Worm (Caenorhabditis elegans) whole organism, L1 larva: ENCODE results near the gene T26G10.5.

Experiments
- C04F5.9 ChIP-seq: sonication (generic microtip); optimal IDR thresholded peaks from 2 replicates; lab custom pipeline; 2016; ENCODE audit warnings: missing genetic modification characterization, missing compliant biosample characterization
- C16A3.4 ChIP-seq: fragments of 150-350 bp; optimal IDR thresholded peaks from 2 replicates; lab custom pipeline; 2014; ENCODE audit warnings: missing biosample characterization, missing genetic modification characterization
- F16B12.6 ChIP-seq: fragments of 150-350 bp; optimal IDR thresholded peaks from 2 replicates; lab custom pipeline; 2014; ENCODE audit warnings: missing biosample characterization, missing genetic modification characterization
- Y116A8C.19 ChIP-seq: sonication (generic microtip); optimal IDR thresholded peaks from 2 replicates; lab custom pipeline; 2016; ENCODE audit warnings: missing compliant biosample characterization, missing genetic modification characterization, borderline replicate concordance
- alr-1 ChIP-seq: fragments of 200-800 bp; sonication (Bioruptor generic); optimal IDR thresholded peaks from 2 replicates; lab custom pipeline; 2018; ENCODE audit warnings: borderline replicate concordance, mild to moderate bottlenecking, missing genetic modification characterization, missing compliant biosample characterization
- aly-2 ChIP-seq: fragments of 150-350 bp; optimal IDR thresholded peaks from 2 replicates; lab custom pipeline; 2014; ENCODE audit warnings: missing biosample characterization, missing genetic modification characterization
- blmp-1 ChIP-seq: fragments of 150-350 bp; optimal IDR thresholded peaks from 2 replicates; lab custom pipeline; 2014; ENCODE audit warnings: missing biosample characterization, missing genetic modification characterization
- ceh-8 ChIP-seq: fragments of 200-800 bp; sonication (Bioruptor generic); optimal IDR thresholded peaks from 2 replicates; lab custom pipeline; 2018; ENCODE audit warnings: mild to moderate bottlenecking, missing genetic modification characterization, moderate library complexity, missing compliant biosample characterization
- ceh-88 ChIP-seq: fragments of 200-800 bp; sonication (Bioruptor generic); IDR thresholded peaks from 2 replicates; pipeline ENCODE4 v1.3.6; 2022; ENCODE audit warnings: missing genetic modification characterization, missing compliant biosample characterization
- ceh-90 ChIP-seq: sonication (generic microtip); optimal IDR thresholded peaks from 2 replicates; lab custom pipeline; 2016; ENCODE audit warnings: missing genetic modification characterization, missing compliant biosample characterization
- ces-1 ChIP-seq: fragments of 150-350 bp; optimal IDR thresholded peaks from 2 replicates; lab custom pipeline; 2014; ENCODE audit warnings: missing biosample characterization, missing genetic modification reagents, missing genetic modification characterization
- dpl-1 ChIP-seq, 3 experiments: fragments of 150-350 bp in 2 of 3; sonication (generic microtip) in 1 of 3; optimal IDR thresholded peaks; 2 replicates each; lab custom pipeline; 2014 to 2017; ENCODE audit warnings: missing biosample characterization in 3 of 3, missing genetic modification characterization in 3 of 3, missing genetic modification reagents in 3 of 3
- dsc-1 ChIP-seq: sonication (generic microtip); optimal IDR thresholded peaks from 2 replicates; lab custom pipeline; 2016; ENCODE audit warnings: mild to moderate bottlenecking, missing genetic modification characterization, missing compliant biosample characterization
- efl-1 ChIP-seq, 4 experiments: fragments of 150-350 bp; optimal IDR thresholded peaks in 3 of 4; peaks in 1 of 4; 1 replicate in 1 of 4; 2 replicates in 3 of 4; lab custom pipeline; 2014; ENCODE audit warnings: missing biosample characterization in 2 of 4, missing genetic modification characterization in 2 of 4, missing genetic modification reagents in 2 of 4
- efl-3 ChIP-seq: fragments of 200-800 bp; sonication (Bioruptor generic); optimal IDR thresholded peaks from 2 replicates; lab custom pipeline; 2018; ENCODE audit warnings: mild to moderate bottlenecking, missing genetic modification characterization, missing compliant biosample characterization
- egl-27 ChIP-seq, 2 experiments: fragments of 150-350 bp in 1 of 2; sonication (generic microtip); optimal IDR thresholded peaks; 3 replicates each; lab custom pipeline; 2017 to 2018; ENCODE audit warnings: missing biosample characterization in 2 of 2, missing genetic modification characterization in 2 of 2, missing genetic modification reagents in 2 of 2
- elt-3 ChIP-seq, 6 experiments: fragments of 150-350 bp in 1 of 6; sonication (generic microtip); optimal IDR thresholded peaks; 2 replicates each; lab custom pipeline; 2017 to 2018; ENCODE audit warnings: missing biosample characterization in 6 of 6, missing genetic modification characterization in 6 of 6, inconsistent platforms in 1 of 6
- fkh-4 ChIP-seq: sonication (generic microtip); optimal IDR thresholded peaks from 2 replicates; lab custom pipeline; 2016; ENCODE audit warnings: missing compliant biosample characterization, missing genetic modification characterization, borderline replicate concordance
- fkh-8 ChIP-seq: sonication (generic microtip); optimal IDR thresholded peaks from 2 replicates; lab custom pipeline; 2016; ENCODE audit warnings: mild to moderate bottlenecking, missing genetic modification characterization, missing compliant biosample characterization
- fos-1 ChIP-seq: fragments of 150-350 bp; optimal IDR thresholded peaks from 2 replicates; lab custom pipeline; 2014; ENCODE audit warnings: missing biosample characterization, missing genetic modification characterization
- hlh-17 ChIP-seq: fragments of 200-800 bp; sonication (Bioruptor generic); optimal IDR thresholded peaks from 2 replicates; lab custom pipeline; 2018; ENCODE audit warnings: missing genetic modification characterization, mild to moderate bottlenecking, missing compliant biosample characterization, moderate library complexity, borderline replicate concordance
- hlh-4 ChIP-seq: sonication (generic microtip); optimal IDR thresholded peaks from 2 replicates; lab custom pipeline; 2016; ENCODE audit warnings: mild to moderate bottlenecking, missing genetic modification characterization, missing compliant biosample characterization
- irx-1 ChIP-seq: sonication (generic microtip); optimal IDR thresholded peaks from 2 replicates; lab custom pipeline; 2016; ENCODE audit warnings: missing genetic modification characterization, missing compliant biosample characterization
- isw-1 ChIP-seq: fragments of 200-800 bp; sonication (Bioruptor generic); IDR thresholded peaks from 2 replicates; pipeline ENCODE4 v1.3.6; 2022; ENCODE audit warnings: missing genetic modification characterization, missing compliant biosample characterization
- lin-14 ChIP-seq: fragments of 200-800 bp; sonication (Bioruptor generic); optimal IDR thresholded peaks from 2 replicates; lab custom pipeline; 2018; ENCODE audit warnings: mild to moderate bottlenecking, missing genetic modification characterization, moderate library complexity, missing compliant biosample characterization
- lir-3 ChIP-seq: sonication (generic microtip); optimal IDR thresholded peaks from 2 replicates; lab custom pipeline; 2016; ENCODE audit warnings: mild to moderate bottlenecking, missing genetic modification characterization, moderate library complexity, missing compliant biosample characterization; ENCODE audit not compliant: poor library complexity
- lsy-2 ChIP-seq, 2 experiments: fragments of 150-350 bp; optimal IDR thresholded peaks; 2 replicates each; lab custom pipeline; 2014; ENCODE audit warnings: missing biosample characterization in 2 of 2, missing genetic modification characterization in 2 of 2
- mab-9 ChIP-seq: fragments of 200-800 bp; sonication (Bioruptor generic); IDR thresholded peaks from 2 replicates; pipeline ENCODE4 v1.3.6; 2022; ENCODE audit warnings: missing genetic modification reagents, missing genetic modification characterization, missing compliant biosample characterization
- mdl-1 ChIP-seq, 2 experiments: fragments of 150-350 bp; optimal IDR thresholded peaks; 2 replicates each; lab custom pipeline; 2014 to 2017; ENCODE audit warnings: missing biosample characterization in 2 of 2, missing genetic modification characterization in 2 of 2, inconsistent platforms in 1 of 2
- mep-1 ChIP-seq: fragments of 150-350 bp; optimal IDR thresholded peaks from 2 replicates; lab custom pipeline; 2014; ENCODE audit warnings: missing biosample characterization, missing genetic modification characterization
- nhr-12 ChIP-seq: sonication (generic microtip); optimal IDR thresholded peaks from 2 replicates; lab custom pipeline; 2017; ENCODE audit warnings: missing biosample characterization, missing genetic modification characterization
- nhr-19 ChIP-seq: fragments of 200-800 bp; sonication (Bioruptor generic); conservative IDR thresholded peaks from 2 replicates; pipeline ENCODE4 v1.3.6; 2022; ENCODE audit warnings: missing genetic modification characterization, missing compliant biosample characterization
- nhr-237 ChIP-seq: fragments of 150-350 bp; optimal IDR thresholded peaks from 2 replicates; lab custom pipeline; 2014; ENCODE audit warnings: missing biosample characterization, missing genetic modification characterization
- nhr-71 ChIP-seq: sonication (generic microtip); optimal IDR thresholded peaks from 2 replicates; lab custom pipeline; 2016; ENCODE audit warnings: mild to moderate bottlenecking, missing genetic modification characterization, moderate library complexity, missing compliant biosample characterization
- nhr-90 ChIP-seq: sonication (generic microtip); optimal IDR thresholded peaks from 2 replicates; lab custom pipeline; 2016; ENCODE audit warnings: mild to moderate bottlenecking, missing genetic modification characterization, missing compliant biosample characterization; ENCODE audit not compliant: poor library complexity
- skn-1 ChIP-seq: fragments of 150-350 bp; optimal IDR thresholded peaks from 2 replicates; lab custom pipeline; 2014; ENCODE audit warnings: missing biosample characterization, missing genetic modification characterization
- snpc-4 ChIP-seq: fragments of 150-350 bp; optimal IDR thresholded peaks from 2 replicates; lab custom pipeline; 2014; ENCODE audit warnings: missing biosample characterization, missing genetic modification characterization
- sptf-1 ChIP-seq: fragments of 150-350 bp; optimal IDR thresholded peaks from 2 replicates; lab custom pipeline; 2014; ENCODE audit warnings: missing biosample characterization, missing genetic modification characterization
- swsn-7 ChIP-seq: sonication (generic microtip); optimal IDR thresholded peaks from 2 replicates; lab custom pipeline; 2016; ENCODE audit warnings: missing genetic modification characterization, missing compliant biosample characterization
- tlp-1 ChIP-seq: fragments of 150-350 bp; optimal IDR thresholded peaks from 2 replicates; lab custom pipeline; 2014; ENCODE audit warnings: missing biosample characterization, missing genetic modification characterization
- unc-130 ChIP-seq: fragments of 150-350 bp; optimal IDR thresholded peaks from 2 replicates; lab custom pipeline; 2017; ENCODE audit warnings: missing biosample characterization, missing genetic modification characterization, inconsistent platforms
- unc-30 ChIP-seq: sonication (generic microtip); optimal IDR thresholded peaks from 2 replicates; lab custom pipeline; 2017; ENCODE audit warnings: missing biosample characterization, missing genetic modification characterization
- unc-98 ChIP-seq: fragments of 200-800 bp; sonication (Bioruptor generic); IDR thresholded peaks from 2 replicates; pipeline ENCODE4 v1.3.6; 2022; ENCODE audit warnings: missing genetic modification characterization, missing compliant biosample characterization
- vab-15 ChIP-seq: sonication (generic microtip); optimal IDR thresholded peaks from 2 replicates; lab custom pipeline; 2017; ENCODE audit warnings: missing genotype, mild to moderate bottlenecking, missing genetic modification characterization, missing compliant biosample characterization
- xbp-1 ChIP-seq: sonication (generic microtip); optimal IDR thresholded peaks from 2 replicates; lab custom pipeline; 2016; ENCODE audit warnings: missing genetic modification characterization, missing compliant biosample characterization
- ztf-4 ChIP-seq: fragments of 150-350 bp; optimal IDR thresholded peaks from 2 replicates; lab custom pipeline; 2014; ENCODE audit warnings: missing biosample characterization, missing genetic modification characterization

Gene T26G10.5

ce11 chrIII:9455980-9456658 is 29.9 kb upstream of the T26G10.5 start, which contains the start of the genes rheb-1 and spk-1 (continued):
- TF ChIP-seq hlh-17 (GFP tag; lab: Kevin White, UChicago) (no peak), snpc-4 (tag; lab: Kevin White, UChicago) (peak; percentile 40), Y116A8C.19 (tag; lab: Kevin White, UChicago) (no peak), dpl-1 (GFP tag; optimal IDR thresholded peaks at IDR 0.05; lab: Kevin White, UChicago) (peak; percentile 63 to 76 (median 75)), irx-1 (peak; percentile 57), nhr-237 (peak; percentile 61), ztf-4 (tag; lab: Kevin White, UChicago) (peak; percentile 76), nhr-71 (tag; lab: Kevin White, UChicago) (peak; percentile 95), C16A3.4 (tag; lab: Kevin White, UChicago) (peak; percentile 84), mdl-1 (tag; optimal IDR thresholded peaks at IDR 0.05; lab: Kevin White, UChicago) (peak in 1 of 2 experiments; percentile 68), egl-27 (tag; optimal IDR thresholded peaks at IDR 0.05; lab: Kevin White, UChicago) (no peak), efl-1 (optimal IDR thresholded peaks at IDR 0.05; lab: Kevin White, UChicago) (peak; percentile 83 to 84), efl-1 (GFP tag; optimal IDR thresholded peaks at IDR 0.05 in 1 of 2; lab: Kevin White, UChicago) (peak; percentile 69 to 97), lir-3 (tag; lab: Kevin White, UChicago) (peak; percentile 71), tlp-1 (tag; lab: Kevin White, UChicago) (no peak), nhr-90 (tag; lab: Kevin White, UChicago) (peak; percentile 85), unc-130 (tag; lab: Kevin White, UChicago) (peak; percentile 81), fkh-4 (tag; lab: Kevin White, UChicago) (peak; percentile 32), nhr-12 (tag; lab: Kevin White, UChicago) (no peak), blmp-1 (tag; lab: Kevin White, UChicago) (peak; percentile 69), fkh-8 (peak; percentile 94), xbp-1 (tag; lab: Kevin White, UChicago) (peak; percentile 87), ces-1 (no peak), unc-30 (tag; lab: Kevin White, UChicago) (no peak), dsc-1 (tag; lab: Kevin White, UChicago) (peak; percentile 85), ceh-8 (GFP tag; lab: Kevin White, UChicago) (peak; percentile 14), nhr-19 (GFP tag; lab: Robert Waterston, UW) (peak; percentile 89), alr-1 (tag; lab: Kevin White, UChicago) (no peak), ceh-88 (GFP tag; lab: Robert Waterston, UW) (peak; percentile 69; the same call in 1 of the 2 replicates), efl-3 (GFP tag; lab: Kevin White, UChicago) (no peak), F16B12.6 (tag; lab: Kevin White, UChicago) (peak; percentile 34), mab-9 (GFP tag; lab: Robert Waterston, UW) (peak; percentile 60), lin-14 (GFP tag; lab: Kevin White, UChicago) (peak; percentile 94), C04F5.9 (tag; lab: Kevin White, UChicago) (peak; percentile 37), aly-2 (tag; lab: Kevin White, UChicago) (no peak), hlh-4 (tag; lab: Kevin White, UChicago) (no peak), fos-1 (peak; percentile 77), ceh-90 (tag; lab: Kevin White, UChicago) (no peak), vab-15 (tag; lab: Kevin White, UChicago) (peak; percentile 30), unc-98 (no peak), swsn-7 (tag; lab: Kevin White, UChicago) (peak; percentile 90), lsy-2 (tag; optimal IDR thresholded peaks at IDR 0.05; lab: Kevin White, UChicago) (peak; percentile 99), skn-1 (tag; lab: Kevin White, UChicago) (peak; percentile 83), elt-3 (tag; optimal IDR thresholded peaks at IDR 0.05; lab: Kevin White, UChicago) (peak in 3 of 6 experiments; percentile 54 to 62 (median 59)), mep-1 (tag; lab: Kevin White, UChicago) (peak; percentile 93), isw-1 (GFP tag; lab: Robert Waterston, UW) (peak; percentile 80), sptf-1 (no peak)
